Worm (Caenorhabditis elegans) whole organism, L2 larva: ENCODE results near the gene far-3.

ENCODE experiments used
- F13H6.1 ChIP-seq: sonication (generic microtip); optimal IDR thresholded peaks from 2 replicates; lab custom pipeline; 2016; ENCODE audit warnings: missing genetic modification characterization, missing compliant biosample characterization
- R02D3.7 ChIP-seq: fragments of 150-350 bp; optimal IDR thresholded peaks from 2 replicates; lab custom pipeline; 2014; ENCODE audit warnings: missing biosample characterization, missing genetic modification characterization
- ama-1 ChIP-seq: fragments of 150-350 bp; optimal IDR thresholded peaks from 2 replicates; lab custom pipeline; 2018; ENCODE audit warnings: inconsistent platforms
- ceh-16 ChIP-seq: fragments of 150-350 bp; optimal IDR thresholded peaks from 2 replicates; lab custom pipeline; 2014; ENCODE audit warnings: missing biosample characterization, missing genetic modification characterization
- ceh-82 ChIP-seq: fragments of 150-350 bp; optimal IDR thresholded peaks from 2 replicates; lab custom pipeline; 2014; ENCODE audit warnings: missing biosample characterization, missing genetic modification characterization
- lin-11 ChIP-seq: fragments of 150-350 bp; sonication (generic microtip); optimal IDR thresholded peaks from 2 replicates; lab custom pipeline; 2014; ENCODE audit warnings: missing biosample characterization, missing genetic modification characterization, inconsistent platforms, mixed read lengths
- lin-13 ChIP-seq: fragments of 150-350 bp; optimal IDR thresholded peaks from 2 replicates; lab custom pipeline; 2014; ENCODE audit warnings: missing biosample characterization, missing genetic modification reagents, missing genetic modification characterization
- mdl-1 ChIP-seq, 2 experiments: fragments of 150-350 bp in 1 of 2; sonication (generic microtip) in 1 of 2; optimal IDR thresholded peaks; 2 replicates each; lab custom pipeline; 2017; ENCODE audit warnings: missing biosample characterization in 2 of 2, missing genetic modification characterization in 2 of 2
- nhr-12 ChIP-seq: fragments of 150-350 bp; optimal IDR thresholded peaks from 2 replicates; lab custom pipeline; 2014; ENCODE audit warnings: missing biosample characterization, missing genetic modification characterization
- nhr-237 ChIP-seq: fragments of 150-350 bp; optimal IDR thresholded peaks from 2 replicates; lab custom pipeline; 2014; ENCODE audit warnings: missing biosample characterization, missing genetic modification characterization
- skn-1 ChIP-seq: sonication (generic microtip); optimal IDR thresholded peaks from 2 replicates; lab custom pipeline; 2017; ENCODE audit warnings: missing biosample characterization, missing genetic modification characterization
- snpc-4 ChIP-seq: fragments of 150-350 bp; optimal IDR thresholded peaks from 2 replicates; lab custom pipeline; 2014; ENCODE audit warnings: missing biosample characterization, missing genetic modification characterization
- ztf-1 ChIP-seq: fragments of 200-800 bp; sonication (Bioruptor generic); conservative IDR thresholded peaks from 2 replicates; pipeline ENCODE4 v1.3.6; 2022; ENCODE audit warnings: missing genetic modification characterization, missing compliant biosample characterization

- TF ChIP-seq ztf-1 (GFP tag; lab: Robert Waterston, UW): no peak
- no peak for TF ChIP-seq nhr-237
- TF ChIP-seq skn-1 (tag; lab: Kevin White, UChicago): no peak
- TF ChIP-seq mdl-1 (tag; optimal IDR thresholded peaks at IDR 0.05; lab: Kevin White, UChicago): no peak
- TF ChIP-seq ceh-82: no peak
- no peak for TF ChIP-seq nhr-12 (tag; lab: Kevin White, UChicago)
- TF ChIP-seq R02D3.7 (tag; lab: Kevin White, UChicago): no peak
- no peak for TF ChIP-seq lin-13
- no peak for TF ChIP-seq F13H6.1 (tag; lab: Kevin White, UChicago)
- no peak for TF ChIP-seq snpc-4 (tag; lab: Kevin White, UChicago)
- no peak for TF ChIP-seq ceh-16 (tag; lab: Kevin White, UChicago)
- TF ChIP-seq ama-1 (lab: Kevin White, UChicago): no peak
- TF ChIP-seq lin-11 (tag; lab: Kevin White, UChicago): no peak
These were observed 20.9 kb upstream of the far-3 start for ce11 chrV:13018233-13018632.
